Worm (Caenorhabditis elegans) whole organism, midembryonic: ENCODE data around the gene K07D4.9.

Experiments
- cog-1 ChIP-seq: sonication (generic microtip); optimal IDR thresholded peaks from 2 replicates; lab custom pipeline; 2016; ENCODE audit warnings: missing genetic modification characterization, missing compliant biosample characterization
- med-1 ChIP-seq: sonication (generic microtip); optimal IDR thresholded peaks from 2 replicates; lab custom pipeline; 2017; ENCODE audit warnings: missing genetic modification characterization, mild to moderate bottlenecking, missing compliant biosample characterization, antibody characterized with exemption, missing genetic modification reagents; ENCODE audit not compliant: insufficient read depth
- ref-1 ChIP-seq: fragments of 200-800 bp; sonication (Bioruptor generic); conservative IDR thresholded peaks from 2 replicates; pipeline ENCODE4 v1.3.6; 2022; ENCODE audit warnings: missing genetic modification reagents, missing genetic modification characterization, missing compliant biosample characterization

ce11 chrII:4062477-4062876, 34.1 kb downstream of the K07D4.9 start, which contains the start of gene gadr-4:
- TF ChIP-seq ref-1 (GFP tag; lab: Robert Waterston, UW) (no peak), cog-1 (tag; lab: Kevin White, UChicago) (no peak), med-1 (GFP tag; lab: Kevin White, UChicago) (no peak)
